Worm (Caenorhabditis elegans): Measurements from ENCODE around the gene ctsa-3.1.

The ctsa-3.1 gene

ce11 chrII:7210187-7210586 lies 22.5 kb upstream of the ctsa-3.1 start, which contains the start of gene E04F6.15:
TSS of gene E04F6.15 (minus strand) at chrII:7210287.
- TF ChIP-seq nhr-11 (tag; optimal IDR thresholded peaks at IDR 0.05): no peak
- no peak for TF ChIP-seq ceh-82 (tag; optimal IDR thresholded peaks at IDR 0.05)
- TF ChIP-seq lsy-12 (tag; optimal IDR thresholded peaks at IDR 0.05): no peak
- no peak for TF ChIP-seq jun-1 (tag; optimal IDR thresholded peaks at IDR 0.05)
- TF ChIP-seq eor-1 (tag; optimal IDR thresholded peaks at IDR 0.05): no peak

ce11 chrII:7211280-7211679 lies 21.4 kb upstream of the ctsa-3.1 start, which contains the start of gene E04F6.8:
TSS of gene E04F6.8 (minus strand) at chrII:7211380.
- TF ChIP-seq nhr-77 (tag; optimal IDR thresholded peaks at IDR 0.05) (no peak), egl-5 (tag; optimal IDR thresholded peaks at IDR 0.05) (peak; percentile 82)

DNA sequence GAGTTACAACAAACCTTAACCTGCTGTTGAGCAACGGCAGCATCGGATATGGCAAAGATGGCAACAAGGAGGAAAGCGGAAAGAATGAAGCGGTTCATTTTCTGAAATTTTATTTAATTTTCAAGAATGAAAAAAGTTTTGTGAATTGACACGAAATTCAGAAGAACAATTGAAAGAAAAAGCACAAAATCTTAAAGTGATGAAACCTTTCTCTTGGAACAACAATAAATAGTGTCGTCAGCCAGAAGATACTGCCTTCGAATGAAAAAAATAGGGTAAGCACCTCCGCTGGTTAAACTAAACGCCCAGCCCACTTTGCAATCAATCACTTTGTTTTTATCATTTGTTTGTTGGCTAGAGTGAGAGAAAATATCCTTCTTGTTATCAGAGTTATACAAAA lies 20.6 kb upstream of the ctsa-3.1 start, which contains the start of gene E04F6.9:
TSS of gene E04F6.9 (minus strand) at position 101 of the 400 bp plus-strand sequence.
- no peak for TF ChIP-seq nhr-76 (tag; optimal IDR thresholded peaks at IDR 0.05)
- no peak for TF ChIP-seq ZK546.5 (tag; optimal IDR thresholded peaks at IDR 0.05)
- TF ChIP-seq elt-1 (tag; optimal IDR thresholded peaks at IDR 0.05): no peak
- peak; percentile 1 for TF ChIP-seq lin-39 (tag; optimal IDR thresholded peaks at IDR 0.05)
- TF ChIP-seq aly-2 (tag; optimal IDR thresholded peaks at IDR 0.05): no peak
- no peak for TF ChIP-seq egl-27 (tag; optimal IDR thresholded peaks at IDR 0.05)
- TF ChIP-seq ztf-11 (tag; optimal IDR thresholded peaks at IDR 0.05): no peak

DNA sequence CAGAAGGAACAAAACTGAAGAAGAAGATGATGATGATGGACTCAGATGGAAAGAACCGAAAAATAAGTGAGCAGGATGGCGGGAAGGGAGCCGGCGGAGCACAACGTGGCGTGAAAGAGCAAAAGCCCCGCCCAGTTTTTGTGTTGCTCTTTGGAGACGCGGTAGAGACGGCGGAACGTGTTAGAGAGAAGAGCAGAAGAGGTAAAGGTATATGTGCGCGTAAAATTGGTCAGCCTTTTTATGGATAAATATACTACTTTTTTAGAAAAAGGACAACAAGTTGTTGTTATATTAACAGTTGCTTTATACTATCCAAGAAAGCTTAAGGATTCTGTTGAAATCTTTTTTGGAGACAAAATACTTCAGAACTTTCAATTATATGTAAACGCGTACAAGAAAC lies 15.6 kb upstream of the ctsa-3.1 start, which contains the start of gene E04F6.10:
TSS of gene E04F6.10 (minus strand) at position 101 of the 400 bp plus-strand sequence.
- TF ChIP-seq R02D3.7 (tag; optimal IDR thresholded peaks at IDR 0.05) (no peak), nhr-23 (tag; optimal IDR thresholded peaks at IDR 0.05) (no peak), nhr-77 (tag; optimal IDR thresholded peaks at IDR 0.05) (no peak), elt-2 (tag; optimal IDR thresholded peaks at IDR 0.05) (no peak)

DNA sequence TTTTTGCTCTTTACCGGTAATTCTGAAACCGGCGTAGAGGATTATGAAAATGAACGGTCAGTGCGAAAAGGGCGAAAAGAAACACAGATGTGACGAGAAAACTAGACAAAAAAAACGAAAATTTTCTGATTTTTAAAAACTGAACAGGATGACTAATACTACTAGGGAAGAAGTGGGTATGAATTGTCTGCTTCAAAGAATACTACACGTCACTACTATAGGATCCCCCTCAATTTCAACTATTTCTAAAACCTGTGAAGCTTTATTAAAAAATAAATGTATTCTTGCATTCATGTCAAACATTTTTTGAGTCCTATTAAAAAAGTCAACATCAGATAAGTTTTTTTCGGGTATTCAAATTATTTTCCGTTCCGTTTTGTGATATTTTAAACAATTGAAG lies 8.6 kb upstream of the ctsa-3.1 start:
- TF ChIP-seq nhr-23 (tag; optimal IDR thresholded peaks at IDR 0.05) (no peak), nhr-11 (tag; optimal IDR thresholded peaks at IDR 0.05) (no peak), fkh-10 (GFP tag; optimal IDR thresholded peaks at IDR 0.05) (no peak), skn-1 (tag; optimal IDR thresholded peaks at IDR 0.05) (no peak), unc-62 (GFP tag; optimal IDR thresholded peaks at IDR 0.05) (no peak), pha-4 (tag; optimal IDR thresholded peaks at IDR 0.05) (no peak), fos-1 (tag; optimal IDR thresholded peaks at IDR 0.05) (no peak)

DNA sequence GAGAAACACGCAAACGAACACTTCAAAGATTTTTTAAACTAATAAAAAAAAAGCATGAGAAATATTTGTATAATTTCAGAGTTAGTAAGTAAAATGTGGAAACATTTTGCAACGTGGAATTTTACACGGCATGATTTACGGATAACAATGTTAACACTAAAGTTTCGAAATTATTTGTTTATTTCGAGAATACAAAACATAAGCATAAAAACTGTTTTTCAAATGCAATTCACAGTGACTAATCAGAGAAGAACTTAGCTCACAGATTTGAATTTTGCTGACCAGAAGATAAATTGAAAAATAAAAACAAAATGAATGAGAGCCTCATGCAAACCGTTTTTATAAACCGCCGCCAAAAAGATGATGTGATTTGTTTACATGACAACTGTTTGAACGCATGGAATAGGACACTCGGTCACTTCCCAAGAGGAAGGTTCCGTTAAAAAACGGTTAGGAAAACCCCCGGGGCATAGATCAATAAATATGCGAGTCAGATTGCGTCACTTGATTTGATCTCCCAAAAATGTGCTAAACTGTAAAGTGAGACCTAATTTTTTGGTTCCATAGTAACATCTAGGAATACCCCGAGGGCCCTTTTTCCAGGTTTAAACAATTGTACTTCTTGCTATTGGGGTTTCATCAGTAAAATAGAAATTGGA lies 6.7 kb upstream of the ctsa-3.1 start, which contains the start of gene clh-3:
TSS of gene clh-3 (minus strand) at position 51 of the 659 bp plus-strand sequence.
- no peak for TF ChIP-seq skn-1 (tag; optimal IDR thresholded peaks at IDR 0.05)

- TF ChIP-seq nhr-23 (tag; optimal IDR thresholded peaks at IDR 0.05): peak; percentile 20
- peak; percentile 20 for TF ChIP-seq pha-4 (tag; optimal IDR thresholded peaks at IDR 0.05)
- TF ChIP-seq ama-1 (optimal IDR thresholded peaks at IDR 0.05): peak; percentile 56
- TF ChIP-seq nhr-76 (tag; optimal IDR thresholded peaks at IDR 0.05): no peak
These were observed 3.9 kb upstream of the ctsa-3.1 start, which contains the start of gene F32A5.4 for ce11 chrII:7228646-7229200. TSS of gene F32A5.4 (plus strand) at chrII:7229150.

- peak; percentile 44 for TF ChIP-seq tbx-2 (tag; optimal IDR thresholded peaks at IDR 0.05)
- TF ChIP-seq ama-1 (optimal IDR thresholded peaks at IDR 0.05): peak; percentile 58
- TF ChIP-seq nhr-28 (tag; optimal IDR thresholded peaks at IDR 0.05): no peak
- TF ChIP-seq nhr-43 (tag; optimal IDR thresholded peaks at IDR 0.05; ENCODE audit: poor library complexity, severe bottlenecking): peak; percentile 29
- TF ChIP-seq fkh-2 (tag; optimal IDR thresholded peaks at IDR 0.05): no peak
These were observed 2.0 kb upstream of the ctsa-3.1 start for ce11 chrII:7230684-7231083.

Measured in whole organism, L3 larva.